Fruit fly (Drosophila melanogaster): ENCODE data around the gene Mulk.

The Mulk gene

DNA sequence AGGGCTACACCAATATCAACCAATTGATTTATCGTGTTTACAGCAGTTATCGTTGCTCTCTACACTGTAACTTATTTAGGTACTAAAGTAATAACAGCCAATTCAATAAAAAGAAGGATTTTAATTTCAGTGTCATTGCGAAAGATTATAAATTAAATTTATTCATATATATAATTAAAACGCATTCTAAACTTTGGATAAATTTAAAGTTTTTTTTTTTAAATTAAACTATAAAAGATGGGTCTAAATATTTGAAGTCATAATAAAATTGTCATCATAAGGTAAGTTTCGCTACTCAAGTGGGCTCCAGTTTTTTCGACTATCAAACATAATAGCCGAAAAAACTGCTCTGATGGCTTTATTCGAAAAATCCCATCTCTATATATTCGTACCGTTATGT is 2.4 kb downstream of the Mulk start, which contains the start of gene trk:
Gene trk, minus strand, starts transcription at position 101 of the 400 bp plus-strand sequence.
- no peak for TF ChIP-seq gl (tag; optimal IDR thresholded peaks at IDR 0.05)
- TF ChIP-seq fd96Ca (GFP tag; IDR thresholded peaks at IDR 0.05): no peak
- no peak for TF ChIP-seq CG17806 (tag; optimal IDR thresholded peaks at IDR 0.05)
- TF ChIP-seq CG8159 (tag; optimal IDR thresholded peaks at IDR 0.05): no peak
- no peak for TF ChIP-seq CG12605 (GFP tag; IDR thresholded peaks at IDR 0.05)
- TF ChIP-seq Snoo (tag; optimal IDR thresholded peaks at IDR 0.05): no peak
- no peak for TF ChIP-seq CG15710 (tag; optimal IDR thresholded peaks at IDR 0.05)
- no peak for TF ChIP-seq D1 (tag; optimal IDR thresholded peaks at IDR 0.05)
- TF ChIP-seq rn (GFP tag; IDR thresholded peaks at IDR 0.05): no peak
- no peak for TF ChIP-seq CG8301 (tag; optimal IDR thresholded peaks at IDR 0.05)
- TF ChIP-seq CG13204 (GFP tag; optimal IDR thresholded peaks at IDR 0.05): no peak
- no peak for TF ChIP-seq CG4496 (GFP tag; IDR thresholded peaks at IDR 0.05)
- no peak for TF ChIP-seq EcR (GFP tag; optimal IDR thresholded peaks at IDR 0.05)
- no peak for TF ChIP-seq CG14655 (GFP tag; optimal IDR thresholded peaks at IDR 0.05)
- TF ChIP-seq Pif1A (GFP tag; optimal IDR thresholded peaks at IDR 0.05): no peak
- TF ChIP-seq CG32121 (GFP tag; IDR thresholded peaks at IDR 0.05): no peak

DNA sequence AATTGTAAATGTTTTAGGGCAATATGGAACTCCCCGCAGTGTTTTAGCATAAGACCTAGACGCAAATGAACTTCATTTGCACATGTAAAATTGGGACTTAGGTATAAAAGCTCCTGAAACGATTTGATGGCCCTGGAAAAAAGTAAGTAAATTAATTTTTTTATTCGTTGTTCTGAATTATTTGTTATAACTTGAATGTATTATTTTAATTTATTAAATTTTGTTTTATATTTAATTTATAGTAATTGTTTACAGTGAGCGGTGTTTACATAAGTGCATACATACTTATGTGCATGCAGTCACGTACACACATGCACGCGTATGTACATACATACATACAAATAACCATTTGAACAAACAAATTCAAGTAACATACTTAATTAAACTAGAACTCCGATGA is 6.6 kb downstream of the Mulk start:
- TF ChIP-seq CG12605 (GFP tag; IDR thresholded peaks at IDR 0.05): peak; percentile 64
- no peak for TF ChIP-seq CG34367 (tag; optimal IDR thresholded peaks at IDR 0.05)
- peak; percentile 37 for TF ChIP-seq CG15710 (tag; optimal IDR thresholded peaks at IDR 0.05)
- peak; percentile 75 for TF ChIP-seq CG17806 (tag; optimal IDR thresholded peaks at IDR 0.05)
- no peak for TF ChIP-seq CG13204 (GFP tag; optimal IDR thresholded peaks at IDR 0.05)
- no peak for TF ChIP-seq CG14655 (GFP tag; optimal IDR thresholded peaks at IDR 0.05)
- no peak for TF ChIP-seq Pif1B (GFP tag; optimal IDR thresholded peaks at IDR 0.05)
- no peak for TF ChIP-seq CG8159 (tag; optimal IDR thresholded peaks at IDR 0.05)
- TF ChIP-seq Ets98B (GFP tag; IDR thresholded peaks at IDR 0.05): no peak; the same call in 1 of the 2 replicates
- TF ChIP-seq CG32121 (GFP tag; IDR thresholded peaks at IDR 0.05): peak; percentile 64
- TF ChIP-seq D1 (tag; optimal IDR thresholded peaks at IDR 0.05): no peak
- TF ChIP-seq CG4496 (GFP tag; IDR thresholded peaks at IDR 0.05): peak; percentile 67; the same call in 2 of the 3 replicates
- no peak for TF ChIP-seq fd96Ca (GFP tag; IDR thresholded peaks at IDR 0.05)
- TF ChIP-seq gl (tag; optimal IDR thresholded peaks at IDR 0.05): no peak
- TF ChIP-seq EcR (GFP tag; optimal IDR thresholded peaks at IDR 0.05): no peak
- TF ChIP-seq CG8301 (tag; optimal IDR thresholded peaks at IDR 0.05): no peak
- TF ChIP-seq rn (GFP tag; IDR thresholded peaks at IDR 0.05): no peak
- no peak for TF ChIP-seq CG10348 (GFP tag; IDR thresholded peaks at IDR 0.05)
- TF ChIP-seq Snoo (tag; optimal IDR thresholded peaks at IDR 0.05): peak; percentile 45
- no peak for TF ChIP-seq CG9948 (tag; optimal IDR thresholded peaks at IDR 0.05)
- TF ChIP-seq Pif1A (GFP tag; optimal IDR thresholded peaks at IDR 0.05): no peak

DNA sequence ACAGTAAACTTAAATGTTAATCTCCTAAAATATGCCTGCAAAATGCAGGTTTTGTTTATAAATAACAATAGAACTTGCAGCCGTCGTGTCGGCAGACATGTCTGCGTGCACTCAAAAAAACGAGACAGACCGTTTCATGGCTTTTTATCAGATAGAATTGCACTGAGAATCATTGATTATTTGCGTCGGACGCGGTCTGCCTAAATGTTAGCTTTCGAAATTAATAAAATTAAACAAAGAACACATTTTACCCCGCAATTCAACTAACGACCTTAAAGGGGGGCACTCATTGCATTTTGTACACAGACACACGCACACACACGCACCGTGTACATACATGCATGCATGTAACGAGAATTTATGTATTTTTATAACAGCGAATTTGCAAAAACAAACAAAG is 7.0 kb downstream of the Mulk start:
- TF ChIP-seq CG17806 (tag; optimal IDR thresholded peaks at IDR 0.05): peak; percentile 32
- TF ChIP-seq fd96Ca (GFP tag; IDR thresholded peaks at IDR 0.05): no peak
- TF ChIP-seq Pif1B (GFP tag; optimal IDR thresholded peaks at IDR 0.05): peak; percentile 46
- peak; percentile 74 for TF ChIP-seq CG4496 (GFP tag; IDR thresholded peaks at IDR 0.05)
- no peak for TF ChIP-seq CG8159 (tag; optimal IDR thresholded peaks at IDR 0.05)
- peak; percentile 19; the same call in 1 of the 2 replicates for TF ChIP-seq CG12605 (GFP tag; IDR thresholded peaks at IDR 0.05)
- peak; percentile 5 for TF ChIP-seq gl (tag; optimal IDR thresholded peaks at IDR 0.05)
- TF ChIP-seq CG34367 (tag; optimal IDR thresholded peaks at IDR 0.05): no peak
- TF ChIP-seq Ets98B (GFP tag; IDR thresholded peaks at IDR 0.05): no peak; the same call in 1 of the 2 replicates
- TF ChIP-seq rn (GFP tag; IDR thresholded peaks at IDR 0.05): peak; percentile 47; the same call in 1 of the 2 replicates
- no peak for TF ChIP-seq D1 (tag; optimal IDR thresholded peaks at IDR 0.05)
- no peak for TF ChIP-seq CG8301 (tag; optimal IDR thresholded peaks at IDR 0.05)
- no peak for TF ChIP-seq CG14655 (GFP tag; optimal IDR thresholded peaks at IDR 0.05)
- TF ChIP-seq CG13204 (GFP tag; optimal IDR thresholded peaks at IDR 0.05): no peak
- no peak for TF ChIP-seq EcR (GFP tag; optimal IDR thresholded peaks at IDR 0.05)
- TF ChIP-seq Pif1A (GFP tag; optimal IDR thresholded peaks at IDR 0.05): peak; percentile 74
- TF ChIP-seq CG15710 (tag; optimal IDR thresholded peaks at IDR 0.05): no peak
- no peak for TF ChIP-seq CG9948 (tag; optimal IDR thresholded peaks at IDR 0.05)
- TF ChIP-seq CG10348 (GFP tag; IDR thresholded peaks at IDR 0.05): no peak
- TF ChIP-seq Snoo (tag; optimal IDR thresholded peaks at IDR 0.05): no peak
- peak; percentile 27 for TF ChIP-seq CG32121 (GFP tag; IDR thresholded peaks at IDR 0.05)

DNA sequence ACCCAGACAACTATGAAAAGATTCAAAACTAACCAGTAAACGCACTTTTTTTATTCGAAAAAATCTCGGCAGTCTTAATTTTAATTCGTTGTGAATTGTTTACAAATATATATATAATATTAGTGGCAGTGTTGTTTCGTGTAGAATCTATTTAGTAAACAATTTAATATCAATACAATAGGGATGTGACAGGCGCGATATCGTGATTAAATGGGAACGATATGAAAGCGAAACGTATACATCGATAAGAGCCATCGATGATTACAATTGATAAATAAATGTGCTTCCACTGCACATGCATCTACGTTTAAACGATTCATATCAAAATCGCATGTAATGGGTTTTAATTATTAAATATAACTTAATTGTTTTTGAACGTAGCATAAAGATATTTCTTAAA is 7.5 kb downstream of the Mulk start:
- TF ChIP-seq Pif1B (GFP tag; optimal IDR thresholded peaks at IDR 0.05) (no peak), CG32121 (GFP tag; IDR thresholded peaks at IDR 0.05) (no peak), CG34367 (tag; optimal IDR thresholded peaks at IDR 0.05) (no peak), EcR (GFP tag; optimal IDR thresholded peaks at IDR 0.05) (no peak)

DNA sequence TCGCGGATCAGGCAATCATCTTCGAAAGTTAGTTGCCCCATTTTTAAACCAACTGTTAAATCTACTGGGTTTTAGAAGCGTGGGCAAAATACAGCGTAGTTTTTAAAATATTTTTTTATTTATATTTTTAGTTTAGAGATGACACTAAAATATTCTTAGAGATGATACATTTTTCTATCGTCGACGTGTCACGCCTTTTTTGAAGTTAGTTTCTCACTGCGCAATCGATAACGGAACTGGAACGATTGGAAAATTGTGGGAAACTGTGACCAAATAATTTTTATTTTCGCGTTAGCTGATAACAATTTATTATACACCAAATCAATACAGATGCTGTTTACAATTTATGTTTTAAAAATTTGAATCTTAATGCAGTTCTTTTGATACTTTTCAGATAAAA is 8.8 kb downstream of the Mulk start, which contains the start of gene Utx:
Gene Utx, minus strand, starts transcription at position 154 of the 400 bp plus-strand sequence.
- TF ChIP-seq fd96Ca (GFP tag; IDR thresholded peaks at IDR 0.05) (no peak), CG13204 (GFP tag; optimal IDR thresholded peaks at IDR 0.05) (no peak), CG17806 (tag; optimal IDR thresholded peaks at IDR 0.05) (no peak), CG9948 (tag; optimal IDR thresholded peaks at IDR 0.05) (no peak), Ets98B (GFP tag; IDR thresholded peaks at IDR 0.05) (no peak), Pif1A (GFP tag; optimal IDR thresholded peaks at IDR 0.05) (no peak), EcR (GFP tag; optimal IDR thresholded peaks at IDR 0.05) (no peak), CG4496 (GFP tag; IDR thresholded peaks at IDR 0.05) (no peak), CG12605 (GFP tag; IDR thresholded peaks at IDR 0.05) (no peak), Pif1B (GFP tag; optimal IDR thresholded peaks at IDR 0.05) (no peak), Snoo (tag; optimal IDR thresholded peaks at IDR 0.05) (no peak)

DNA sequence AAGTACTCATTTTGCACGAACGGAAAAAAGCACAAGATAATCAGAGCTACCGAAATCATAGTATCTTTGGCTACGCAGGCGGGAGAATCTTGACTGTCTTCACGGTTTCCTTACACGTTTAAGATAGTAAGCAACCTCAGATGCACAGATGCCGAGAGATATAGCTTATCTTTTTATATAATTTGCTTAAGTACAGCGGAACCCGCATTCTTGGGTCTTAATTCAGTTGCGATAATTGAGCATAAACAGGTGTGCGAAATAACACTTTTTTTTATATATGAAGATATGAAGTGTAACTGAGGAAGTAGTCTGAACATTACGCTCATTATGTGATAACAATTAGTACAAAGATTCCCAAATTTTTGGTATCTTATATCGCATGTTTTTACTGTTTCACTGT is 10.9 kb downstream of the Mulk start, which contains the start of gene CG34043:
Gene CG34043, minus strand, starts transcription at position 101 of the 400 bp plus-strand sequence.
- TF ChIP-seq EcR (GFP tag; optimal IDR thresholded peaks at IDR 0.05) (no peak), CG34367 (tag; optimal IDR thresholded peaks at IDR 0.05) (no peak), CG32121 (GFP tag; IDR thresholded peaks at IDR 0.05) (no peak), CG9948 (tag; optimal IDR thresholded peaks at IDR 0.05) (no peak), Ets98B (GFP tag; IDR thresholded peaks at IDR 0.05) (no peak), Snoo (tag; optimal IDR thresholded peaks at IDR 0.05) (no peak), CG10348 (GFP tag; IDR thresholded peaks at IDR 0.05) (no peak), fd96Ca (GFP tag; IDR thresholded peaks at IDR 0.05) (no peak), D1 (tag; optimal IDR thresholded peaks at IDR 0.05) (no peak), gl (tag; optimal IDR thresholded peaks at IDR 0.05) (no peak), rn (GFP tag; IDR thresholded peaks at IDR 0.05) (no peak), CG4496 (GFP tag; IDR thresholded peaks at IDR 0.05) (no peak), CG15710 (tag; optimal IDR thresholded peaks at IDR 0.05) (no peak)

All from whole organism, pupa.